Worm (Caenorhabditis elegans) whole organism, young adult: ENCODE data around the gene gly-5.

Source experiments
- B0336.3 ChIP-seq: fragments of 200-800 bp; sonication (Bioruptor generic); IDR thresholded peaks from 2 replicates; pipeline ENCODE4 v1.3.6; 2022; ENCODE audit warnings: missing genetic modification characterization, missing compliant biosample characterization
- C06A6.2 ChIP-seq: fragments of 200-800 bp; sonication (Bioruptor generic); conservative IDR thresholded peaks from 2 replicates; pipeline ENCODE4 v1.3.6; 2022; ENCODE audit warnings: missing genetic modification characterization, missing compliant biosample characterization
- C17E4.6 ChIP-seq: fragments of 200-800 bp; sonication (Bioruptor generic); IDR thresholded peaks from 2 replicates; pipeline ENCODE4 v1.3.6; 2022; ENCODE audit warnings: missing genetic modification reagents, missing genetic modification characterization, missing compliant biosample characterization
- D2030.7 ChIP-seq: fragments of 200-800 bp; sonication (Bioruptor generic); IDR thresholded peaks from 2 replicates; pipeline ENCODE4 v1.3.6; 2022; ENCODE audit warnings: missing genetic modification reagents, missing genetic modification characterization, missing compliant biosample characterization
- F10E7.11 ChIP-seq: sonication (generic microtip); optimal IDR thresholded peaks from 2 replicates; lab custom pipeline; 2017; ENCODE audit warnings: mild to moderate bottlenecking, missing genetic modification characterization, moderate library complexity, missing compliant biosample characterization
- F22D6.2 ChIP-seq: sonication (generic microtip); optimal IDR thresholded peaks from 2 replicates; lab custom pipeline; 2016; ENCODE audit warnings: mild to moderate bottlenecking, missing genetic modification characterization, missing compliant biosample characterization
- F37B4.10 ChIP-seq: fragments of 200-800 bp; sonication (Bioruptor generic); IDR thresholded peaks from 2 replicates; pipeline ENCODE4 v1.3.6; 2022; ENCODE audit warnings: missing genetic modification characterization, missing compliant biosample characterization
- F55B11.4 ChIP-seq: sonication (generic microtip); optimal IDR thresholded peaks from 2 replicates; lab custom pipeline; 2016; ENCODE audit warnings: missing compliant biosample characterization, missing genetic modification characterization, borderline replicate concordance; ENCODE audit not compliant: insufficient read depth
- K11D2.4 ChIP-seq: fragments of 200-800 bp; sonication (Bioruptor generic); IDR thresholded peaks from 2 replicates; pipeline ENCODE4 v1.3.6; 2022; ENCODE audit warnings: missing genetic modification reagents, missing genetic modification characterization, missing compliant biosample characterization
- K12H6.12 ChIP-seq: fragments of 200-800 bp; sonication (Bioruptor generic); optimal IDR thresholded peaks from 2 replicates; lab custom pipeline; 2018; ENCODE audit warnings: mild to moderate bottlenecking, missing genetic modification characterization, missing compliant biosample characterization
- T07F8.4 ChIP-seq: sonication (generic microtip); optimal IDR thresholded peaks from 2 replicates; lab custom pipeline; 2016; ENCODE audit warnings: mild to moderate bottlenecking, missing genetic modification characterization, moderate library complexity, missing compliant biosample characterization
- Y53G8AR.9 ChIP-seq: fragments of 200-800 bp; sonication (Bioruptor generic); conservative IDR thresholded peaks from 2 replicates; pipeline ENCODE4 v1.3.6; 2022; ENCODE audit warnings: missing genetic modification reagents, missing genetic modification characterization, missing compliant biosample characterization
- Y56A3A.18 ChIP-seq: fragments of 200-800 bp; sonication (Bioruptor generic); IDR thresholded peaks from 2 replicates; pipeline ENCODE4 v1.3.6; 2022; ENCODE audit warnings: missing genetic modification reagents, missing genetic modification characterization, missing compliant biosample characterization
- akir-1 ChIP-seq: fragments of 200-800 bp; sonication (Bioruptor generic); optimal IDR thresholded peaks from 2 replicates; lab custom pipeline; 2018; ENCODE audit warnings: mild to moderate bottlenecking, missing genetic modification characterization, moderate library complexity, missing compliant biosample characterization
- ama-1 ChIP-seq, 3 experiments: fragments of 150-350 bp in 1 of 3; sonication (generic microtip) in 2 of 3; optimal IDR thresholded peaks; 2 replicates each; lab custom pipeline; 2014 to 2018; ENCODE audit warnings: missing biosample characterization in 2 of 3, missing genetic modification characterization in 2 of 3, missing genetic modification reagents in 2 of 3
- athp-1 ChIP-seq: sonication (generic microtip); optimal IDR thresholded peaks from 2 replicates; lab custom pipeline; 2017; ENCODE audit warnings: mild to moderate bottlenecking, missing genetic modification characterization, missing compliant biosample characterization
- attf-5 ChIP-seq: fragments of 200-800 bp; sonication (Bioruptor generic); optimal IDR thresholded peaks from 2 replicates; lab custom pipeline; 2018; ENCODE audit warnings: mild to moderate bottlenecking, missing genetic modification characterization, missing compliant biosample characterization
- ccch-3 ChIP-seq: fragments of 200-800 bp; sonication (Bioruptor generic); optimal IDR thresholded peaks from 2 replicates; lab custom pipeline; 2018; ENCODE audit warnings: mild to moderate bottlenecking, missing genetic modification characterization, missing compliant biosample characterization
- chd-7 ChIP-seq: sonication (generic microtip); optimal IDR thresholded peaks from 2 replicates; lab custom pipeline; 2016; ENCODE audit warnings: mild to moderate bottlenecking, missing genetic modification characterization, moderate library complexity, missing compliant biosample characterization
- ets-4 ChIP-seq: fragments of 200-800 bp; sonication (Bioruptor generic); optimal IDR thresholded peaks from 2 replicates; lab custom pipeline; 2018; ENCODE audit warnings: mild to moderate bottlenecking, missing genetic modification characterization, missing compliant biosample characterization
- him-1 ChIP-seq: sonication (generic microtip); optimal IDR thresholded peaks from 2 replicates; lab custom pipeline; 2016; ENCODE audit warnings: missing genotype, missing genetic modification reagents, missing genetic modification characterization, missing compliant biosample characterization
- hlh-12 ChIP-seq: sonication (generic microtip); optimal IDR thresholded peaks from 2 replicates; lab custom pipeline; 2016; ENCODE audit warnings: missing genetic modification characterization, missing compliant biosample characterization
- hrde-1 ChIP-seq: sonication (generic microtip); optimal IDR thresholded peaks from 2 replicates; lab custom pipeline; 2016; ENCODE audit warnings: missing genetic modification characterization, mild to moderate bottlenecking, missing compliant biosample characterization, moderate library complexity, missing genotype, missing genetic modification reagents, borderline replicate concordance
- hsf-1 ChIP-seq: fragments of 200-800 bp; sonication (Bioruptor generic); IDR thresholded peaks from 2 replicates; pipeline ENCODE4 v1.3.6; 2022; ENCODE audit warnings: missing genetic modification reagents, missing genetic modification characterization, missing compliant biosample characterization
- lag-1 ChIP-seq: fragments of 200-800 bp; sonication (Bioruptor generic); IDR thresholded peaks from 2 replicates; pipeline ENCODE4 v1.3.6; 2022; ENCODE audit warnings: missing genetic modification reagents, missing genetic modification characterization, missing compliant biosample characterization
- let-607 ChIP-seq, 2 experiments: fragments of 200-800 bp in 1 of 2; sonication (Bioruptor generic) in 1 of 2; sonication (generic microtip) in 1 of 2; optimal IDR thresholded peaks; 2 replicates each; lab custom pipeline; 2016 to 2018; ENCODE audit warnings: mild to moderate bottlenecking in 2 of 2, missing compliant biosample characterization in 2 of 2, missing genetic modification characterization in 2 of 2, moderate library complexity in 2 of 2, missing genotype in 1 of 2
- lin-35 ChIP-seq, 3 experiments: fragments of 150-350 bp in 2 of 3; sonication (generic microtip) in 1 of 3; optimal IDR thresholded peaks; 2 replicates each; lab custom pipeline; 2014 to 2018; ENCODE audit warnings: missing biosample characterization in 3 of 3, missing genetic modification characterization in 3 of 3, missing genetic modification reagents in 3 of 3
- lin-40 ChIP-seq: sonication (generic microtip); optimal IDR thresholded peaks from 2 replicates; lab custom pipeline; 2016; ENCODE audit warnings: missing genetic modification characterization, mild to moderate bottlenecking, missing compliant biosample characterization, missing genotype, missing genetic modification reagents
- lsl-1 ChIP-seq: fragments of 200-800 bp; sonication (Bioruptor generic); optimal IDR thresholded peaks from 2 replicates; lab custom pipeline; 2018; ENCODE audit warnings: mild to moderate bottlenecking, missing genetic modification characterization, moderate library complexity, missing compliant biosample characterization
- madf-10 ChIP-seq: sonication (generic microtip); optimal IDR thresholded peaks from 2 replicates; lab custom pipeline; 2016; ENCODE audit warnings: mild to moderate bottlenecking, missing genetic modification characterization, missing compliant biosample characterization
- madf-3 ChIP-seq: fragments of 200-800 bp; sonication (Bioruptor generic); IDR thresholded peaks from 2 replicates; pipeline ENCODE4 v1.3.6; 2022; ENCODE audit warnings: missing genetic modification reagents, missing genetic modification characterization, missing compliant biosample characterization
- mcd-1 ChIP-seq: fragments of 200-800 bp; sonication (Bioruptor generic); IDR thresholded peaks from 2 replicates; pipeline ENCODE4 v1.3.6; 2022; ENCODE audit warnings: missing genetic modification reagents, missing genetic modification characterization, missing compliant biosample characterization
- mes-4 ChIP-seq: sonication (generic microtip); optimal IDR thresholded peaks from 2 replicates; lab custom pipeline; 2016; ENCODE audit warnings: missing genotype, missing genetic modification characterization, missing compliant biosample characterization
- nfyb-1 ChIP-seq: fragments of 200-800 bp; sonication (Bioruptor generic); IDR thresholded peaks from 2 replicates; pipeline ENCODE4 v1.3.6; 2022; ENCODE audit warnings: missing genetic modification reagents, missing genetic modification characterization, missing compliant biosample characterization
- nhr-120 ChIP-seq: fragments of 200-800 bp; sonication (Bioruptor generic); IDR thresholded peaks from 2 replicates; pipeline ENCODE4 v1.3.6; 2022; ENCODE audit warnings: missing genetic modification characterization, missing compliant biosample characterization
- nhr-27 ChIP-seq: fragments of 200-800 bp; sonication (Bioruptor generic); optimal IDR thresholded peaks from 2 replicates; lab custom pipeline; 2018; ENCODE audit warnings: mild to moderate bottlenecking, missing genetic modification characterization, moderate library complexity, missing compliant biosample characterization
- nhr-90 ChIP-seq: sonication (generic microtip); optimal IDR thresholded peaks from 2 replicates; lab custom pipeline; 2016; ENCODE audit warnings: missing genotype, mild to moderate bottlenecking, missing genetic modification characterization, missing compliant biosample characterization
- pbrm-1 ChIP-seq: fragments of 200-800 bp; sonication (Bioruptor generic); IDR thresholded peaks from 2 replicates; pipeline ENCODE4 v1.3.6; 2022; ENCODE audit warnings: missing genetic modification reagents, missing genetic modification characterization, missing compliant biosample characterization
- rec-8 ChIP-seq, 2 experiments: sonication (generic microtip); optimal IDR thresholded peaks; 2 replicates each; lab custom pipeline; 2016; ENCODE audit warnings: mild to moderate bottlenecking in 2 of 2, missing genetic modification characterization in 2 of 2, missing genetic modification reagents in 2 of 2, missing genotype in 2 of 2, missing biosample characterization in 1 of 2, missing compliant biosample characterization in 1 of 2, moderate library complexity in 1 of 2
- sdz-38 ChIP-seq: sonication (generic microtip); optimal IDR thresholded peaks from 2 replicates; lab custom pipeline; 2016; ENCODE audit warnings: missing genotype, missing genetic modification characterization, missing compliant biosample characterization
- snpc-1.1 ChIP-seq: sonication (generic microtip); optimal IDR thresholded peaks from 2 replicates; lab custom pipeline; 2017; ENCODE audit warnings: missing genetic modification characterization, mild to moderate bottlenecking, missing compliant biosample characterization, antibody characterized with exemption, moderate library complexity, missing genotype, missing genetic modification reagents; ENCODE audit not compliant: insufficient read depth
- snpc-3.4 ChIP-seq: sonication (generic microtip); optimal IDR thresholded peaks from 2 replicates; lab custom pipeline; 2017; ENCODE audit warnings: missing genetic modification characterization, mild to moderate bottlenecking, missing compliant biosample characterization, antibody characterized with exemption, moderate library complexity, missing genotype, missing genetic modification reagents
- somi-1 ChIP-seq: fragments of 200-800 bp; sonication (Bioruptor generic); optimal IDR thresholded peaks from 2 replicates; lab custom pipeline; 2018; ENCODE audit warnings: mild to moderate bottlenecking, missing genetic modification characterization, missing compliant biosample characterization
- unc-130 ChIP-seq: sonication (generic microtip); optimal IDR thresholded peaks from 2 replicates; lab custom pipeline; 2016; ENCODE audit warnings: missing genetic modification reagents, missing genetic modification characterization, missing compliant biosample characterization
- unc-62 ChIP-seq: fragments of 150-350 bp; optimal IDR thresholded peaks from 2 replicates; lab custom pipeline; 2014; ENCODE audit warnings: missing biosample characterization, missing genetic modification reagents, missing genetic modification characterization
- zim-3 ChIP-seq: sonication (generic microtip); optimal IDR thresholded peaks from 2 replicates; lab custom pipeline; 2017; ENCODE audit warnings: mild to moderate bottlenecking, missing genetic modification characterization, moderate library complexity, missing compliant biosample characterization
- ztf-3 ChIP-seq: fragments of 200-800 bp; sonication (Bioruptor generic); optimal IDR thresholded peaks from 2 replicates; lab custom pipeline; 2018; ENCODE audit warnings: mild to moderate bottlenecking, missing genetic modification characterization, missing compliant biosample characterization
- ztf-6 ChIP-seq: fragments of 200-800 bp; sonication (Bioruptor generic); IDR thresholded peaks from 2 replicates; pipeline ENCODE4 v1.3.6; 2022; ENCODE audit warnings: missing genetic modification reagents, missing genetic modification characterization, missing compliant biosample characterization

The gly-5 gene

DNA sequence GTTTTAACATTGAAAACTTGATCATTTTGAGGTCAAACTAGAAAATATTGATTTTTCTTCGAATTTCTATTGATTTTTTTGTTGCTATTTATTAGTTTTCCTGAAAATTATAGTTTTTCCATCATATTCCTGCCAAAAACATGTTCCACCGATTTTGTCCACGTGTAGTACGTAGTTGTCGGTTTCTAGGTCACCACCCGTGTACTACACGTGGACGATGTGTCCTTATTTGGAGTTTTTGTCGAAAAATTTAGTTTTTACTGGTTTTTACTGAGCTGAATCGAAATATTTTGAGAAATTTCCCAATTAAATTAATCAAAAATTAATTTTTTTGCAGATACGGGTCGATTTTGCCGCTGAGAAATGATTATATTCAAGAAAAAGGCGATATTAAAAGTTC, 583 bp downstream of the gly-5 start:
- TF ChIP-seq nhr-120 (GFP tag; lab: Robert Waterston, UW): no peak
- no peak for TF ChIP-seq ztf-6 (GFP tag; lab: Robert Waterston, UW)
- peak; percentile 11 for TF ChIP-seq madf-10 (tag; lab: Kevin White, UChicago)
- no peak for TF ChIP-seq F10E7.11
- no peak for TF ChIP-seq B0336.3 (GFP tag; lab: Robert Waterston, UW)
- peak; percentile 9 for TF ChIP-seq F22D6.2
- TF ChIP-seq unc-130 (GFP tag; lab: Kevin White, UChicago): peak; percentile 70
- TF ChIP-seq C17E4.6 (GFP tag; lab: Robert Waterston, UW): no peak
- no peak for TF ChIP-seq attf-5
- no peak for TF ChIP-seq C06A6.2
- no peak for TF ChIP-seq lin-35 (GFP tag; optimal IDR thresholded peaks at IDR 0.05; lab: Kevin White, UChicago)
- no peak for TF ChIP-seq chd-7
- no peak for TF ChIP-seq mes-4
- TF ChIP-seq hsf-1 (GFP tag; lab: Robert Waterston, UW): no peak
- TF ChIP-seq pbrm-1 (GFP tag; lab: Robert Waterston, UW): no peak
- TF ChIP-seq nhr-27 (tag; lab: Kevin White, UChicago): no peak
- no peak for TF ChIP-seq ama-1 (optimal IDR thresholded peaks at IDR 0.05; lab: Kevin White, UChicago)
- TF ChIP-seq ama-1 (GFP tag; optimal IDR thresholded peaks at IDR 0.05; lab: Kevin White, UChicago): no peak
- TF ChIP-seq Y53G8AR.9 (GFP tag; lab: Robert Waterston, UW): no peak
- TF ChIP-seq snpc-1.1 (tag; lab: Kevin White, UChicago): no peak
- no peak for TF ChIP-seq ets-4 (GFP tag; lab: Kevin White, UChicago)
- TF ChIP-seq mcd-1 (GFP tag; lab: Robert Waterston, UW): peak; percentile 44; the same call in 1 of the 2 replicates
- peak in 1 of 2 experiments; percentile 18 for TF ChIP-seq rec-8 (tag; optimal IDR thresholded peaks at IDR 0.05; lab: Kevin White, UChicago)
- TF ChIP-seq zim-3 (tag; lab: Kevin White, UChicago): no peak
- no peak for TF ChIP-seq snpc-3.4 (tag; lab: Kevin White, UChicago)
- peak in 1 of 2 experiments; percentile 63 for TF ChIP-seq let-607 (tag; optimal IDR thresholded peaks at IDR 0.05; lab: Kevin White, UChicago)
- no peak for TF ChIP-seq nhr-90 (tag; lab: Kevin White, UChicago)
- no peak for TF ChIP-seq F37B4.10
- no peak; the same call in 1 of the 2 replicates for TF ChIP-seq K11D2.4 (GFP tag; lab: Robert Waterston, UW)
- peak; percentile 30 for TF ChIP-seq hlh-12 (tag; lab: Kevin White, UChicago)
- TF ChIP-seq lsl-1 (GFP tag; lab: Kevin White, UChicago): no peak
- TF ChIP-seq K12H6.12: peak; percentile 48
- TF ChIP-seq ccch-3 (GFP tag; lab: Kevin White, UChicago): no peak
- TF ChIP-seq lin-40 (tag; lab: Kevin White, UChicago): peak; percentile 70
- no peak for TF ChIP-seq lag-1 (GFP tag; lab: Robert Waterston, UW)
- TF ChIP-seq Y56A3A.18 (GFP tag; lab: Robert Waterston, UW): no peak
- TF ChIP-seq F55B11.4 (tag; lab: Kevin White, UChicago): no peak
- TF ChIP-seq hrde-1 (tag; lab: Kevin White, UChicago): peak; percentile 28
- no peak for TF ChIP-seq nfyb-1 (GFP tag; lab: Robert Waterston, UW)
- TF ChIP-seq T07F8.4 (tag; lab: Kevin White, UChicago): no peak
- no peak for TF ChIP-seq unc-62 (GFP tag; lab: Kevin White, UChicago)
- no peak for TF ChIP-seq somi-1 (GFP tag; lab: Kevin White, UChicago)
- no peak for TF ChIP-seq ztf-3 (GFP tag; lab: Kevin White, UChicago)
- TF ChIP-seq him-1 (tag; lab: Kevin White, UChicago): peak; percentile 64
- no peak for TF ChIP-seq athp-1
- TF ChIP-seq sdz-38 (tag; lab: Kevin White, UChicago): no peak
- TF ChIP-seq madf-3 (GFP tag; lab: Robert Waterston, UW): no peak
- peak; percentile 31; the same call in 1 of the 2 replicates for TF ChIP-seq D2030.7 (GFP tag; lab: Robert Waterston, UW)
- no peak for TF ChIP-seq akir-1 (GFP tag; lab: Kevin White, UChicago)
